Worm (Caenorhabditis elegans) whole organism, L4/young adult: ENCODE results near the gene F35D11.1.

Experiments
- W03F9.2 ChIP-seq: fragments of 150-350 bp; optimal IDR thresholded peaks from 2 replicates; lab custom pipeline; 2014; ENCODE audit warnings: missing biosample characterization, missing genetic modification characterization
- dao-5 ChIP-seq: sonication (generic microtip); optimal IDR thresholded peaks from 2 replicates; lab custom pipeline; 2016; ENCODE audit warnings: missing genotype, missing genetic modification characterization, moderate library complexity, missing compliant biosample characterization
- him-1 ChIP-seq: sonication (generic microtip); optimal IDR thresholded peaks from 2 replicates; lab custom pipeline; 2016; ENCODE audit warnings: missing genotype, missing genetic modification reagents, missing genetic modification characterization, missing compliant biosample characterization

Gene F35D11.1

DNA sequence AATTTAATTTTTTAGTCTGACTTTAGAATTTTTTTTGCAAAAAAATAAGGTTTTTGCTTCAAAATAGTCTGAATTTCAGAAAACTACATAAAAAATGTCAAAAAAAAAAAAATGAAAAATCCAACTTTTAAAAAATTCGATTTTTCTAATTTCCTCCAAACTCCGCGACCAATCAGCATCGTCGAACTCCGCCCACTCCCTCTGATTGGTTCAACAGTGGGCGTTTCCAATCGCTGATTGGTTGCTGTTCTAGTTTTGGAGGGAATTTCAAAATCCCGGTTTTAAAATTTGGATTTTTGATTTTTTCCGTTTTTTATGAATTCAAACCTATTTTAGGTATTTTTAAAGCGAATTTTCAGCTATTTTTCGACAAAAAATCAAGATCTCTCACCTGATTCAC lies 25.9 kb upstream of the F35D11.1 start:
- no peak for TF ChIP-seq dao-5 (tag; lab: Kevin White, UChicago)
- TF ChIP-seq him-1 (tag; lab: Kevin White, UChicago) = no peak
- no peak for TF ChIP-seq W03F9.2 (tag; lab: Kevin White, UChicago)

DNA sequence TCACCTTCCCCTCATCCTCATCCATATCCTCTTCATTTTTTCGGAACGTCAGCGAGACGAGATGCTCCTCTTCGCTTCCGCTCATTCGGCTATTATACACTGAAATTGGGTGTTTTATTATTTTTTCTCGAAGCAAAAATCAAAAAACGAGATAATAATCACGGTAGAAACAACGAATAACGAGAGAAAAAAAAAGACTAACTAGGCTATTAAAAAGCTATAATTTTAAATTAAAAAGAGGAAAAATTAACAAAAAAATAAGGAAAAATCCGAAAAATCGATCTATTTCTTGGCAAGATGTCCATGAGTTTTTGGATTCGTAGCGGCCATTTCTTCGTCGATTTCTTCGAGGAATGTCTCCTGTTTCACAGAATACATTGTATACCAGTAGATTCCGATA lies 25.4 kb upstream of the F35D11.1 start, which contains the start of gene ipla-1:
Gene ipla-1 (minus strand): TSS at position 101 of the 400 bp plus-strand sequence.
- TF ChIP-seq W03F9.2 (tag; lab: Kevin White, UChicago) (no peak), him-1 (tag; lab: Kevin White, UChicago) (no peak), dao-5 (tag; lab: Kevin White, UChicago) (no peak)

DNA sequence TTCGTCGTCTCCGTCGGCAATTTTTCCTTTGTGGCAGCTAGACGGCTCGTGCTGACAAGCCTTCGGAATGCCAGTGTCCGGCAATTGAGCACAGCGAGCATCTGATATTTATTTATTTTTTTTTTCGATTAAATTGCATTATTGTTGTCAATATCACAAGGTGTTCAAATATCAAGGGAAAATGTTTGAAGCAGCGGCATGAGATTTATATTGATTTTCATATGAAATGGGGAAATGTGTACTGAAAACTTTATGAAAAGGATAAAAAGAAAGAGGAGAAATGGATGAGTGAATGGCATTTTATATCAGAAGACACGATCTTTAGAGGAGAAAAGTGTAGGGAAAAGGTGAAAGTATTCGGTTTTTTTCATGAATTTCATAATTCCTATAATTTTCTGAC lies 24.2 kb upstream of the F35D11.1 start, which contains the start of gene coa-3:
Gene coa-3 (minus strand): TSS at position 101 of the 400 bp plus-strand sequence.
- no peak for TF ChIP-seq W03F9.2 (tag; lab: Kevin White, UChicago)
- TF ChIP-seq him-1 (tag; lab: Kevin White, UChicago) = no peak
- TF ChIP-seq dao-5 (tag; lab: Kevin White, UChicago) = no peak

DNA sequence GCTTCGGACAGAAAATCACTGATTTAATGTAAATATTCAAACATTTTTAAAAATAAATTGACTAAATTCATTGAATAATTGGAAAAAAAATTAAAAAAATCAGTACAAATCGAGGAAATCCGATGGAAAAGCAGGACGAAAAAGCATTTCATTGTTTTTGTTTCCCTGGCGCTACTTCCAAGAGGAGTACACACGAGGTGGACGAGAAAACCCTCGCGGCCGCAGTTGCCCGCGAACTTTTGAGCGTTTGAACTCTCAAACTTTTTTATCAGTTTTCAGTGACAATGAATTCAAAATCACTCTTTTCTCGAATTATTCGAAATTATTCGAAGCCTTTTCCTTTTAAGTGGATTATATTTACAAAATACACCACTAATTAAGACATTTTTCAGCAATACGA lies 23.7 kb upstream of the F35D11.1 start, which contains the start of gene F35D11.4:
Gene F35D11.4 (plus strand): TSS at position 393 of the 400 bp plus-strand sequence.
- TF ChIP-seq W03F9.2 (tag; lab: Kevin White, UChicago) (peak; percentile 59), him-1 (tag; lab: Kevin White, UChicago) (peak; percentile 55), dao-5 (tag; lab: Kevin White, UChicago) (no peak)

DNA sequence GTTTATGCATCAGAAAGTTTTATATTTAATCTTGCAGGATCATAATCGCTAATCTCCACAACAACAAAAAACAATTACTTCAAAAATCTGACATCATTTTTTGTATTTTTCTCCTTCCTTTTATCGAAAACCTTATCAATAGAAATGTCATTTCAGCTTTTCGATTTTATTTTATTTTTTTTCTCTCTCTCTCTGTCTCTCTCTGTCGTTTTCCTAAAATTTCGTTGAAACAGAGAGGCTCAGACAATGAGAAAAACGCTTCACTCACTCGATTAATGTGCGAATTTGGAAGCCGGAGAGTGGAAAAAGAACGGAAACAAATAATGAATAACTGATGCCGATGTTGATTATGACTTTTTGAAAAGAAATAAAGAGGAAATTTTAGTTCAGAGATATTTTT lies 22.6 kb upstream of the F35D11.1 start:
- no peak for TF ChIP-seq him-1 (tag; lab: Kevin White, UChicago)
- peak; percentile 3 for TF ChIP-seq W03F9.2 (tag; lab: Kevin White, UChicago)

DNA sequence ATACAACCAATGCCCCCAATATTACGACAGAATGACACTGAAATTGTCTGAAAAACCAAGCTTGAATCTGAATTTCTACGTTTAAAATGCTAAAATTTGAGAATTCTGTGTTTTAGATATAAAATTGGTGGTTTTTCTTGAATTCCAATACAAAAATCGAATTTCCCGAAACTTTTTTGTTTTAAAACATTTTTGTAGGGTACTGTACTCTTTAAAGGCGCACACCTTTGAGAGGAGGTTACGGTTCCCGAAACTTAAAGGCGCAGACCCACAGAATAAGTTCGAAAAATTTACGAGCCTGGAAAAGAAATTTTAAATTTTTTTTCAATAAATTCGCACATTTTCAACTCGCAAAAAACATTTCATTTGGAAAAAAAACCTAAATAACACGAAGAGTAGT lies 22.0 kb upstream of the F35D11.1 start:
- no peak for TF ChIP-seq him-1 (tag; lab: Kevin White, UChicago)
- no peak for TF ChIP-seq W03F9.2 (tag; lab: Kevin White, UChicago)

DNA sequence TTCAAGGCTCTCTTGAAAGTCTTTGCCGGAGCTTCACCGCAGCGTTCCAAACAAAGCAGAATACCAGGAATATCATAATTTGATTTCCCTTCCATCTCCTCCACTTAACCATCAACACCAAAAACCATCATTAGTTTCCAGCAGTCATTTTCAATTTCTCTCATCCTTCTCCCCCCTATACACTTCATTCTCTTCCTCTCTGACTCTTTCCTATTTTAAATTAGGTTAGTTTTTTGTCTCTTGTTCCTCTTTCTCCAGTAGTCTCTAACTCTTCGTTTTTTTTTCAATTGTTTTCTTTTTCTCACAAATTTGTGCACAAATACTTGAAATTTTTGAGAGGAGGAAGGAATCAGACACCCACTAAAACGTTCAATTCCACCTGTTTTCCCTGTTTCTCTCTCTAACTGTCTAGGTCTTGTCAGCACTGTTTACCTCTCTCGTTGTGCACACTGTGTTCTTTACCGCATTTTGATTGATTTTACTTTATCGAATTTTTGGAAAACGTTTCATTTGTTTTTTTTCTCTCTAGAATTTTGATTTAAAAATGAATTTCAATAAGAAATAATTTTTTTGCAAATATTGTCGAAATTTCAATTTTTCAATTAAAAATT lies 19.9 kb upstream of the F35D11.1 start:
- no peak for TF ChIP-seq him-1 (tag; lab: Kevin White, UChicago)
- TF ChIP-seq W03F9.2 (tag; lab: Kevin White, UChicago) = no peak
- TF ChIP-seq dao-5 (tag; lab: Kevin White, UChicago) = no peak

DNA sequence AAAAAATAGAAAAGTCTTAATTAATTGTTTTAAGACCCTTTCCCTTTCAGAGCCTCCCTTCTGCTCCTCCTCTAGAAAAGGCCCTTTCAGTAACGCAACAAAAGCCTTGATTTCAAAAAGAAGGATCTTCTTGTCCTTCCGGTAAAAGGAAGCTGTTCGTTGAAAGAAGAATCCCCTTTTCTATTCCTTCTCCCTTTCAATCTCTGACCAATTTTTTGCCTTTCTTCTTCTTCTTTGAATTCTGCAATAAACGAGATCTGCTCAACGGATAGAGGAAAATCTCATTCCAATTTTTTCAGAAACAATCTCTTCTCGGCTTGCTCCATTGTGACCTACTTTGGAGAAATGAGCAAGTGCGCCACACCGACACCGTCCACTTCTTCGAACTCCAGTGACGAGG lies 18.6 kb upstream of the F35D11.1 start, which contains the start of gene F35D11.3:
Gene F35D11.3 (plus strand): TSS at position 300 of the 400 bp plus-strand sequence.
- TF ChIP-seq dao-5 (tag; lab: Kevin White, UChicago) (no peak), him-1 (tag; lab: Kevin White, UChicago) (no peak), W03F9.2 (tag; lab: Kevin White, UChicago) (no peak)

DNA sequence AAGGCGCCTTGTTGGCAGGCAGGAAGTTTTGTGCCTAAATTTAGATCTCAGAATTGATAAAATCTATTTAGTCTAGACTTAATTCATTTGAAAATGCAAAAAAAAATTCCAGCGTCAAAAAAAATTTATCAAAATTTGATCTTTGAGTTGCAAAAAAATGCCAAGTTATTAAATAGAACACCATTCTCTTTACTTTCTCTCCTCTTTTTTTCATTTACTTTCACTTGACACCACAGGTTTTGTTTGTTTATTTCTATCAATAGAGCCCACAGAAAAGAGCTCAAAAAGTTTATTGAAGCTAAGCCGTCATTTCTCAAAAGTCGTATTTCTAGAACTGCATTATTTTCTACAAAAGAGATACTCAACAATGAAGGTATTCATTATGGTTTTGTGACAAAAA lies 14.0 kb upstream of the F35D11.1 start, which contains the start of gene pqn-35:
Gene pqn-35 (plus strand): TSS at position 301 of the 400 bp plus-strand sequence.
- TF ChIP-seq him-1 (tag; lab: Kevin White, UChicago) (no peak), W03F9.2 (tag; lab: Kevin White, UChicago) (no peak), dao-5 (tag; lab: Kevin White, UChicago) (no peak)

DNA sequence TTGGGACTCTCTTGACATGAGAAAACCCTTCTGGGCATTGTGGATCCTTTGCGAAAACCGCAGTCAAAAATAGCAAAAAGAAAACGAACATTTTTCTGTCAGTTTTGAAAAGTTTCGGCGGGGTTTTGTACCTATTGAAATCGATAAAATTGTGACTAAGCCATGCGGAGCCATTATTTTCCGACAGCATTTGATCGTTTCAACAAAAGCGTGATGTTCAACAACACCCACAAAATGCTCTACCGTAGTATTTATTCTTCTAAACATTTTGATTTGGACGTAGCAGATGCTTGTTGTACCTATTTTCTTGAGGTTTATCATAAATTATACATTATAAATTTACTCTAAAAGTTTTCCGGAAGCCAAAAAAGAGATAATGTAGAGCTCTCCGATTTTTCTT lies 10.3 kb upstream of the F35D11.1 start, which contains the start of gene clec-136:
Gene clec-136 (minus strand): TSS at position 101 of the 400 bp plus-strand sequence.
- no peak for TF ChIP-seq dao-5 (tag; lab: Kevin White, UChicago)
- no peak for TF ChIP-seq W03F9.2 (tag; lab: Kevin White, UChicago)
- TF ChIP-seq him-1 (tag; lab: Kevin White, UChicago) = no peak

DNA sequence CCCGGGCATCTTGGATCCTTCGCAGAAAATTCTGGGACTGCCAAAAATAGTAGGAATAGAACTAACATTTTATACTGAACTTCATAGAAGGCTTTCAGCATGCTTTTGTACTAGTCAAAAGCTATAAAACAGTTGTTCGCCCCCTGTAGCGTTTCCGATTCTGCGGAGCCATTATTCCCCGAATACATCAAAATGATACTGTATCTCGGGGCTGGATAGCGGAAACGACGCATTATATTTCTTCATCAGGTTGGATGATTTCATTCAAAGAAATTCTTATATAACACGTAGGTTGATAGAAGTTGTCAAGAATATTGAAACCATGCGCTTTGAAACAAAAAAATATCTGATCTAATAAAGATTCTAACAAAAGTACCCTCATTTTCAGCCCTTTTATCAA lies 8.7 kb upstream of the F35D11.1 start, which contains the start of gene clec-137:
Gene clec-137 (minus strand): TSS at position 101 of the 400 bp plus-strand sequence.
- TF ChIP-seq him-1 (tag; lab: Kevin White, UChicago) (no peak), dao-5 (tag; lab: Kevin White, UChicago) (no peak), W03F9.2 (tag; lab: Kevin White, UChicago) (no peak)

DNA sequence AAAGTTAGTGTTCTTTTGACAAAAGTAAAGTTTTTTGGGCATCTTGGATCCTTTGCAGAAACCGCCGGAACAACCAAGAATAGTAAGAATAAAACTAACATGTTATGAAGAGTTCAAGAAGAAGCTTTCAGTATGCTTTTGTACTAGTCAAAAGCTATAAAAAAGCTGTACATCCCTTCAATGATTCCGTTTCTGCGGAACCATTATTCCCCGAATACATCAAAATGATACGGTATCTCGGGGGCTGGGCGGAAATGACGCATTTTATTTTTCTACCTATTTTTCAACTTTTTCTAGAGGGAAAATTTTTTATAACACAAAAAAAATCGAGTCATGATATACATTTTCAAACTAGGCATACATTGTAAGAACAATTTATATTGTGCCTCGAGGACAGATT lies 7.0 kb upstream of the F35D11.1 start, which contains the start of gene clec-138:
Gene clec-138 (minus strand): TSS at position 101 of the 400 bp plus-strand sequence.
- no peak for TF ChIP-seq W03F9.2 (tag; lab: Kevin White, UChicago)
- TF ChIP-seq him-1 (tag; lab: Kevin White, UChicago) = no peak
- no peak for TF ChIP-seq dao-5 (tag; lab: Kevin White, UChicago)

DNA sequence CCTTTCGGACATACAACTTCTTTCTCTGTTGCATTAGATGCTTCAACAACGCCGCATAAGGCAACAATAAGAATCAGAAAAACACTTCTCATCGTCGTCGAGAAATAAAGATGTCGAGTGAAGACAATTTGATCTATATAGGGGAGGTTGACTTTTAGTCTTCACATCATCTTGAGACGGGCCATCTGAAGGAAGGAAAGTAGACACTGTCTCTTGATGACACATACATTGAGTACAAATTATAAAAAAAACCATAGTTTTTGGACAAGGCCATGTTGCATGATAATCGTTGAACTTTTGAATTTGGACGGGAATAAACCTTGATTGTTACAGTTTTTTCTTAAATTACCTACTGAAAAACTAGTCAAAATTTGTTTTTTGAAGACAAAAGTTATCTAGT lies 5.1 kb upstream of the F35D11.1 start, which contains the start of gene clec-139:
Gene clec-139 (minus strand): TSS at position 101 of the 400 bp plus-strand sequence.
- TF ChIP-seq dao-5 (tag; lab: Kevin White, UChicago) (no peak), him-1 (tag; lab: Kevin White, UChicago) (no peak), W03F9.2 (tag; lab: Kevin White, UChicago) (no peak)
